Worm (Caenorhabditis elegans): ENCODE measurements around the gene aak-2.

ce11 chrX:16826500-16826899, 30.6 kb downstream of the aak-2 start:
- TF ChIP-seq skn-1 (tag; optimal IDR thresholded peaks at IDR 0.05) = no peak
- no peak for TF ChIP-seq mab-5 (tag; optimal IDR thresholded peaks at IDR 0.05)
- TF ChIP-seq nhr-77 (tag; optimal IDR thresholded peaks at IDR 0.05) = no peak
- no peak for TF ChIP-seq ZK546.5 (tag; optimal IDR thresholded peaks at IDR 0.05)
- TF ChIP-seq mdl-1 (tag; optimal IDR thresholded peaks at IDR 0.05) = no peak
- no peak for TF ChIP-seq unc-62 (GFP tag; optimal IDR thresholded peaks at IDR 0.05)
- no peak for TF ChIP-seq nhr-12 (tag; optimal IDR thresholded peaks at IDR 0.05)
